Worm (Caenorhabditis elegans) whole organism, mixed stage, embryonic: ENCODE data around the gene B0218.7.

Source experiments
- ceh-43 ChIP-seq: fragments of 200-800 bp; sonication (Bioruptor generic); optimal IDR thresholded peaks from 2 replicates; lab custom pipeline; 2018; ENCODE audit warnings: mild to moderate bottlenecking, missing genetic modification characterization, moderate library complexity, missing compliant biosample characterization
- pha-4 ChIP-seq: fragments of 150-350 bp; optimal IDR thresholded peaks from 2 replicates; lab custom pipeline; 2018; ENCODE audit warnings: missing biosample characterization, missing genetic modification reagents, missing genetic modification characterization
- ztf-11 ChIP-seq: fragments of 150-350 bp; optimal IDR thresholded peaks from 2 replicates; lab custom pipeline; 2014; ENCODE audit warnings: missing biosample characterization, missing genetic modification characterization

ce11 chrIV:8165950-8166349 is at the start of gene B0218.7:
- no peak for TF ChIP-seq pha-4 (tag; lab: Kevin White, UChicago)
- TF ChIP-seq ztf-11 (tag; lab: Kevin White, UChicago) = no peak
- no peak for TF ChIP-seq ceh-43 (GFP tag; lab: Kevin White, UChicago)
